Fruit fly (Drosophila melanogaster) whole organism, embryonic: ENCODE measurements around the gene dimm.

Experiments used
- Abd-B ChIP-seq: fragments of 200-800 bp; sonication (Bioruptor generic); optimal IDR thresholded peaks from 2 replicates; lab custom pipeline; 2018; ENCODE audit warnings: missing biosample characterization, mild to moderate bottlenecking, missing genetic modification characterization, moderate library complexity
- Ada2b ChIP-seq: fragments of 200-800 bp; sonication (Bioruptor generic); IDR thresholded peaks from 2 replicates; pipeline ENCODE4 v1.3.6; 2022; ENCODE audit warnings: missing biosample characterization, missing genetic modification characterization
- Atf6 ChIP-seq: fragments of 200-800 bp; sonication (Bioruptor generic); IDR thresholded peaks from 2 replicates; pipeline ENCODE4 v1.3.6; 2022; ENCODE audit warnings: missing biosample characterization, missing genetic modification characterization
- CG10147 ChIP-seq: fragments of 200-800 bp; sonication (Bioruptor generic); optimal IDR thresholded peaks from 2 replicates; lab custom pipeline; 2019; ENCODE audit warnings: missing biosample characterization, mild to moderate bottlenecking, missing genetic modification characterization, moderate library complexity
- CG10274 ChIP-seq: fragments of 200-800 bp; sonication (Bioruptor generic); optimal IDR thresholded peaks from 3 replicates; lab custom pipeline; 2017; ENCODE audit warnings: missing biosample characterization, mild to moderate bottlenecking, missing genetic modification characterization
- CG10321 ChIP-seq: fragments of 200-800 bp; sonication (Bioruptor generic); IDR thresholded peaks from 2 replicates; pipeline ENCODE4 v1.3.6; 2022; ENCODE audit warnings: missing biosample characterization, missing genetic modification characterization
- CG11560 ChIP-seq: fragments of 200-800 bp; sonication (Bioruptor generic); IDR thresholded peaks from 3 replicates; pipeline ENCODE4 v1.3.6; 2022; ENCODE audit warnings: missing biosample characterization, missing genetic modification characterization
- CG14710 ChIP-seq: fragments of 200-800 bp; sonication (Bioruptor generic); optimal IDR thresholded peaks from 3 replicates; lab custom pipeline; 2019; ENCODE audit warnings: missing biosample characterization, mild to moderate bottlenecking, missing genetic modification characterization, moderate library complexity
- CG1529 ChIP-seq: fragments of 200-800 bp; sonication (Bioruptor generic); optimal IDR thresholded peaks from 3 replicates; lab custom pipeline; 2018; ENCODE audit warnings: missing biosample characterization, missing genetic modification characterization
- CG15696 ChIP-seq: fragments of 200-800 bp; sonication (Bioruptor generic); optimal IDR thresholded peaks from 2 replicates; lab custom pipeline; 2019; ENCODE audit warnings: missing biosample characterization, mild to moderate bottlenecking, missing genetic modification characterization, moderate library complexity
- CG1602 ChIP-seq: fragments of 200-800 bp; sonication (Bioruptor generic); optimal IDR thresholded peaks from 3 replicates; lab custom pipeline; 2016; ENCODE audit warnings: missing biosample characterization, missing genetic modification characterization
- CG16815 ChIP-seq: fragments of 200-800 bp; sonication (Bioruptor generic); optimal IDR thresholded peaks from 3 replicates; lab custom pipeline; 2017; ENCODE audit warnings: missing biosample characterization, mild to moderate bottlenecking, missing genetic modification characterization
- CG17912 ChIP-seq: fragments of 200-800 bp; sonication (Bioruptor generic); optimal IDR thresholded peaks from 2 replicates; lab custom pipeline; 2018; ENCODE audit warnings: missing biosample characterization, mild to moderate bottlenecking, missing genetic modification characterization
- CG3281 ChIP-seq: fragments of 200-800 bp; sonication (Bioruptor generic); optimal IDR thresholded peaks from 3 replicates; lab custom pipeline; 2017; ENCODE audit warnings: missing biosample characterization, mild to moderate bottlenecking, missing genetic modification characterization
- CG4854 ChIP-seq: fragments of 200-800 bp; sonication (Bioruptor generic); optimal IDR thresholded peaks from 2 replicates; lab custom pipeline; 2016; ENCODE audit warnings: missing biosample characterization, missing genetic modification characterization, inconsistent platforms
- CG5180 ChIP-seq: fragments of 200-800 bp; sonication (Bioruptor generic); optimal IDR thresholded peaks from 3 replicates; lab custom pipeline; 2017; ENCODE audit warnings: missing biosample characterization, missing genetic modification characterization, mild to moderate bottlenecking, moderate library complexity, missing genetic modification reagents
- CG7987 ChIP-seq: fragments of 200-800 bp; sonication (Bioruptor generic); optimal IDR thresholded peaks from 2 replicates; lab custom pipeline; 2018; ENCODE audit warnings: missing biosample characterization, mild to moderate bottlenecking, missing genetic modification characterization, moderate library complexity
- CG9932 ChIP-seq: fragments of 200-800 bp; sonication (Bioruptor generic); IDR thresholded peaks from 2 replicates; pipeline ENCODE4 v1.3.6; 2022; ENCODE audit warnings: missing biosample characterization, missing genetic modification characterization
- CrebB ChIP-seq: fragments of 200-800 bp; sonication (Bioruptor generic); optimal IDR thresholded peaks from 3 replicates; lab custom pipeline; 2018; ENCODE audit warnings: missing biosample characterization, mild to moderate bottlenecking, missing genetic modification characterization
- Dll ChIP-seq: fragments of 200-800 bp; sonication (Bioruptor generic); IDR thresholded peaks from 4 replicates; pipeline ENCODE4 v1.3.6; 2022; ENCODE audit warnings: missing biosample characterization, missing genetic modification characterization; ENCODE audit not compliant: partially characterized antibody
- Fer1 ChIP-seq: fragments of 200-800 bp; sonication (Bioruptor generic); optimal IDR thresholded peaks from 2 replicates; lab custom pipeline; 2017; ENCODE audit warnings: missing biosample characterization, mild to moderate bottlenecking, missing genetic modification characterization
- HHEX ChIP-seq: fragments of 200-800 bp; sonication (Bioruptor generic); optimal IDR thresholded peaks from 3 replicates; lab custom pipeline; 2017; ENCODE audit warnings: missing biosample characterization, mild to moderate bottlenecking, missing genetic modification characterization, missing genetic modification reagents
- HLHmδ ChIP-seq: fragments of 200-800 bp; sonication (Bioruptor generic); optimal IDR thresholded peaks from 2 replicates; lab custom pipeline; 2018; ENCODE audit warnings: missing biosample characterization, mild to moderate bottlenecking, missing genetic modification characterization, moderate library complexity
- Hey ChIP-seq: fragments of 200-800 bp; sonication (Bioruptor generic); optimal IDR thresholded peaks from 3 replicates; lab custom pipeline; 2018; ENCODE audit warnings: missing biosample characterization, mild to moderate bottlenecking, missing genetic modification characterization
- HmgD ChIP-seq: fragments of 200-800 bp; sonication (Bioruptor generic); optimal IDR thresholded peaks from 3 replicates; lab custom pipeline; 2016; ENCODE audit warnings: missing biosample characterization, missing genetic modification characterization
- HmgZ ChIP-seq: fragments of 200-800 bp; sonication (Bioruptor generic); optimal IDR thresholded peaks from 2 replicates; lab custom pipeline; 2018; ENCODE audit warnings: missing biosample characterization, mild to moderate bottlenecking, missing genetic modification characterization
- Meics ChIP-seq: fragments of 200-800 bp; sonication (Bioruptor generic); optimal IDR thresholded peaks from 2 replicates; lab custom pipeline; 2017; ENCODE audit warnings: missing biosample characterization, mild to moderate bottlenecking, missing genetic modification characterization
- Scr ChIP-seq: fragments of 200-800 bp; sonication (Bioruptor generic); IDR thresholded peaks from 2 replicates; pipeline ENCODE4 v1.3.6; 2022; ENCODE audit warnings: missing biosample characterization, missing genetic modification characterization; ENCODE audit not compliant: partially characterized antibody
- Spps ChIP-seq: fragments of 200-800 bp; sonication (Bioruptor generic); optimal IDR thresholded peaks from 2 replicates; lab custom pipeline; 2018; ENCODE audit warnings: missing biosample characterization, mild to moderate bottlenecking, missing genetic modification characterization
- Trl ChIP-seq, 3 experiments: fragments of >200 bp in 2 of 3; fragments of 200-800 bp in 1 of 3; sonication (Bioruptor generic) in 1 of 3; optimal IDR thresholded peaks; 2 replicates in 1 of 3; 3 replicates in 2 of 3; lab custom pipeline; 2016 to 2017; ENCODE audit warnings: missing biosample characterization in 1 of 3, missing genetic modification characterization in 1 of 3
- Xrp1 ChIP-seq: fragments of 200-800 bp; sonication (Bioruptor generic); IDR thresholded peaks from 2 replicates; pipeline ENCODE4 v1.3.6; 2022; ENCODE audit warnings: missing biosample characterization, missing genetic modification characterization
- abd-A ChIP-seq: fragments of 200-800 bp; sonication (Bioruptor generic); optimal IDR thresholded peaks from 3 replicates; lab custom pipeline; 2019; ENCODE audit warnings: missing biosample characterization, mild to moderate bottlenecking, missing genetic modification characterization, moderate library complexity
- ash1 ChIP-seq: fragments of 200-800 bp; sonication (Bioruptor generic); optimal IDR thresholded peaks from 2 replicates; lab custom pipeline; 2018; ENCODE audit warnings: missing biosample characterization, mild to moderate bottlenecking, missing genetic modification characterization
- az2 ChIP-seq: fragments of 200-800 bp; sonication (Bioruptor generic); optimal IDR thresholded peaks from 3 replicates; lab custom pipeline; 2016; ENCODE audit warnings: missing biosample characterization, missing genetic modification characterization
- bbx ChIP-seq: fragments of 200-800 bp; sonication (Bioruptor generic); IDR thresholded peaks from 2 replicates; pipeline ENCODE4 v1.3.6; 2022; ENCODE audit warnings: missing biosample characterization, missing genetic modification characterization; ENCODE audit not compliant: partially characterized antibody
- dati ChIP-seq: fragments of 200-800 bp; sonication (Bioruptor generic); IDR thresholded peaks from 2 replicates; pipeline ENCODE4 v1.3.6; 2022; ENCODE audit warnings: missing biosample characterization, missing genetic modification characterization
- emc ChIP-seq: fragments of 200-800 bp; sonication (Bioruptor generic); optimal IDR thresholded peaks from 2 replicates; lab custom pipeline; 2016; ENCODE audit warnings: missing biosample characterization, missing genetic modification characterization
- fd3F ChIP-seq: fragments of 200-800 bp; sonication (Bioruptor generic); optimal IDR thresholded peaks from 2 replicates; lab custom pipeline; 2018; ENCODE audit warnings: missing biosample characterization, mild to moderate bottlenecking, missing genetic modification characterization, moderate library complexity
- grau ChIP-seq: fragments of 200-800 bp; optimal IDR thresholded peaks from 3 replicates; lab custom pipeline; 2019; ENCODE audit warnings: missing biosample characterization, mild to moderate bottlenecking, missing genetic modification characterization, moderate library complexity
- her ChIP-seq: fragments of 200-800 bp; sonication (Bioruptor generic); optimal IDR thresholded peaks from 2 replicates; lab custom pipeline; 2016; ENCODE audit warnings: missing biosample characterization, missing genetic modification characterization
- lmd ChIP-seq: fragments of 200-800 bp; sonication (Bioruptor generic); IDR thresholded peaks from 2 replicates; pipeline ENCODE4 v1.3.6; 2022; ENCODE audit warnings: missing biosample characterization, missing genetic modification characterization
- mam ChIP-seq: fragments of 200-800 bp; sonication (Bioruptor generic); optimal IDR thresholded peaks from 3 replicates; lab custom pipeline; 2016; ENCODE audit warnings: missing biosample characterization, missing genetic modification characterization
- mirr ChIP-seq: fragments of 200-800 bp; sonication (Bioruptor generic); optimal IDR thresholded peaks from 3 replicates; lab custom pipeline; 2018; ENCODE audit warnings: missing biosample characterization, mild to moderate bottlenecking, missing genetic modification characterization
- onecut ChIP-seq: fragments of 200-800 bp; sonication (Bioruptor generic); IDR thresholded peaks from 2 replicates; pipeline ENCODE4 v1.3.6; 2022; ENCODE audit warnings: missing biosample characterization, missing genetic modification characterization
- repo ChIP-seq: fragments of 200-800 bp; sonication (Bioruptor generic); optimal IDR thresholded peaks from 2 replicates; lab custom pipeline; 2016; ENCODE audit warnings: missing biosample characterization, missing genetic modification characterization
- sd ChIP-seq: fragments of 200-800 bp; sonication (Bioruptor generic); optimal IDR thresholded peaks from 3 replicates; lab custom pipeline; 2018; ENCODE audit warnings: missing biosample characterization, mild to moderate bottlenecking, missing genetic modification characterization, moderate library complexity
- shn ChIP-seq: fragments of 200-800 bp; sonication (Bioruptor generic); optimal IDR thresholded peaks from 3 replicates; lab custom pipeline; 2016; ENCODE audit warnings: missing biosample characterization, missing genetic modification characterization
- sob ChIP-seq: fragments of 200-800 bp; sonication (Bioruptor generic); IDR thresholded peaks from 2 replicates; pipeline ENCODE4 v1.3.6; 2022; ENCODE audit warnings: missing biosample characterization, missing genetic modification characterization
- unpg ChIP-seq: fragments of 200-800 bp; sonication (Bioruptor generic); optimal IDR thresholded peaks from 3 replicates; lab custom pipeline; 2018; ENCODE audit warnings: missing biosample characterization, mild to moderate bottlenecking, missing genetic modification characterization, moderate library complexity

The dimm gene

dm6 chr2L:21309058-21309753, 22.4 kb upstream of the dimm start (continued):
- TF ChIP-seq onecut (GFP tag; lab: Robert Waterston, UW), result 0 out of 2 replicates have a peak, but pooled peaks have one; percentile 21
- peak; percentile 38 for TF ChIP-seq HHEX (GFP tag; lab: Kevin White, UChicago)
- TF ChIP-seq abd-A, result no peak
- TF ChIP-seq Scr (GFP tag; lab: Robert Waterston, UW), result no peak
- TF ChIP-seq sd (tag; lab: Kevin White, UChicago), result peak; percentile 34
- no peak for TF ChIP-seq Ada2b (GFP tag; lab: Robert Waterston, UW)
- peak; percentile 69 for TF ChIP-seq Atf6 (GFP tag; lab: Robert Waterston, UW)
- peak; percentile 30 for TF ChIP-seq Meics (GFP tag; lab: Kevin White, UChicago)
- no peak for TF ChIP-seq CrebB (tag; lab: Kevin White, UChicago)
- TF ChIP-seq CG7987 (GFP tag; lab: Kevin White, UChicago), result peak; percentile 82
- no peak for TF ChIP-seq Abd-B (GFP tag; lab: Kevin White, UChicago)
- 0 out of 2 replicates have a peak, but pooled peaks have one; percentile 8 for TF ChIP-seq Xrp1 (GFP tag; lab: Robert Waterston, UW)
- no peak for TF ChIP-seq dati (GFP tag; lab: Robert Waterston, UW)
- peak; percentile 69 for TF ChIP-seq ash1 (GFP tag; lab: Kevin White, UChicago)
- TF ChIP-seq CG11560 (tag; lab: Robert Waterston, UW), result no peak
- no peak for TF ChIP-seq CG1602
- peak; percentile 74 for TF ChIP-seq mirr (GFP tag; lab: Kevin White, UChicago)
- TF ChIP-seq HmgD (GFP tag; lab: Kevin White, UChicago), result no peak
- peak; percentile 81 for TF ChIP-seq HmgZ (tag; lab: Kevin White, UChicago)
- TF ChIP-seq Fer1 (GFP tag; lab: Kevin White, UChicago), result peak; percentile 23
- no peak for TF ChIP-seq CG10147 (GFP tag; lab: Kevin White, UChicago)
- no peak for TF ChIP-seq mam (GFP tag; lab: Kevin White, UChicago)
- no peak for TF ChIP-seq fd3F (GFP tag; lab: Kevin White, UChicago)
- no peak for TF ChIP-seq CG15696 (tag; lab: Kevin White, UChicago)
- peak; percentile 3 for TF ChIP-seq HLHmδ
- no peak for TF ChIP-seq CG1529 (GFP tag; lab: Kevin White, UChicago)
- TF ChIP-seq CG5180, result no peak
- peak; percentile 12; the same call in 1 of the 4 replicates for TF ChIP-seq Dll (GFP tag; lab: Robert Waterston, UW)
- TF ChIP-seq Spps (tag; lab: Kevin White, UChicago), result no peak
- TF ChIP-seq bbx (GFP tag; lab: Robert Waterston, UW), result peak; percentile 56; the same call in 1 of the 2 replicates
- no peak for TF ChIP-seq CG4854 (GFP tag; lab: Kevin White, UChicago)
- no peak for TF ChIP-seq CG14710
- TF ChIP-seq az2 (GFP tag; lab: Kevin White, UChicago), result no peak
- no peak for TF ChIP-seq unpg (GFP tag; lab: Kevin White, UChicago)
- no peak for TF ChIP-seq repo (GFP tag; lab: Kevin White, UChicago)
- TF ChIP-seq Hey (tag; lab: Kevin White, UChicago), result peak; percentile 28
- no peak for TF ChIP-seq CG10321 (GFP tag; lab: Robert Waterston, UW)
- no peak for TF ChIP-seq lmd (GFP tag; lab: Robert Waterston, UW)
- TF ChIP-seq sob (GFP tag; lab: Robert Waterston, UW), result peak; percentile 47; the same call in 1 of the 2 replicates
- no peak for TF ChIP-seq shn (GFP tag; lab: Kevin White, UChicago)
- TF ChIP-seq her (GFP tag; lab: Kevin White, UChicago), result no peak
- TF ChIP-seq Trl (optimal IDR thresholded peaks at IDR 0.05; lab: Kevin White, UChicago), result peak; percentile 38 to 63
- no peak for TF ChIP-seq Trl (GFP tag; optimal IDR thresholded peaks at IDR 0.05; lab: Kevin White, UChicago)
- no peak for TF ChIP-seq CG17912
- peak; percentile 25 for TF ChIP-seq grau
- no peak for TF ChIP-seq CG16815 (GFP tag; lab: Kevin White, UChicago)
- TF ChIP-seq emc (GFP tag; lab: Kevin White, UChicago), result no peak
- TF ChIP-seq CG10274 (GFP tag; lab: Kevin White, UChicago), result no peak
- TF ChIP-seq CG3281 (GFP tag; lab: Kevin White, UChicago), result peak; percentile 34
- TF ChIP-seq CG9932 (GFP tag; lab: Robert Waterston, UW), result no peak
